Fruit fly (Drosophila melanogaster): ENCODE data around the gene CG34250.
A peak's percentile ranks its signal among the peaks of the same experiment; 100 is the strongest.

Gene CG34250

DNA sequence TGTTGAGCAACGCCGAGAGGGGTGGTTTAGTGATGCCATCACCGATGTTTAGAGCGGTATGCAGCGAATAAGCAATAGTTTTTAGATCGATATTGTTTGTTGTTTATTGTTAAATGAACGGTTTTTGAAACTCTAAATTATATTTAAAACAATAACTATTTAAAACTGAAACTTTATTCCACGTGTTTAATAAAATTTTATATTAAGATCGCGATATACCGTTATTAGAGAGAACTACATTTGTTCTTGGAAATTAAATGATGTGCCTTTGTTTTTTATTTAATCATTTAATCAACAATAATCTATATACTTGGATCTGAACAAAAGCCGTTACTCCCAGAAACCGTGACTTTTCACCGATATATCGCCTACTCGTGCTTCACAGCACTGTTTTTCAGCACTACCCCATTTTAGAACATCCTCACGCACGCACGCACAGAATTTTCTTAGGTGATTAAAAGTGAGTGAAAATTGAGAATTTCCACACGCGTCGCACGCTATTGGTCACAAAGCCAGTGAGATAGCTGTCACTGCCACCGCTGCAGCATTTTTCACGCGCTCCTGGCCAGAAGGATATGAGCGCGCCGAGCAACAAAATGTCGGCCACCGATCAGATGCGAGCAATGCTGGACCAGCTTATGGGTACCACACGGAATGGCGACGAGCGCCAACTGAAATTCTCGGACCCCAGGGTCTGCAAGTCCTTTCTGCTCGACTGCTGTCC is 38.0 kb downstream of the CG34250 start, which contains the start of the genes U4-U6-60K and CG7564 (continued):
- TF ChIP-seq CG8765 (GFP tag; IDR thresholded peaks at IDR 0.05) (peak; percentile 49; the same call in 1 of the 2 replicates), dm (GFP tag; optimal IDR thresholded peaks at IDR 0.05) (peak; percentile 48), CG18599 (GFP tag; optimal IDR thresholded peaks at IDR 0.05) (peak; percentile 63), H2.0 (GFP tag; IDR thresholded peaks at IDR 0.05) (0 out of 2 replicates have a peak, but pooled peaks have one; percentile 30), CG31365 (tag; optimal IDR thresholded peaks at IDR 0.05) (no peak), slp2 (GFP tag; optimal IDR thresholded peaks at IDR 0.05) (peak; percentile 22), Hey (tag; optimal IDR thresholded peaks at IDR 0.05) (no peak), CG10209 (GFP tag; optimal IDR thresholded peaks at IDR 0.05) (peak; percentile 72), kni (GFP tag; optimal IDR thresholded peaks at IDR 0.05) (peak; percentile 60), CG9876 (GFP tag; optimal IDR thresholded peaks at IDR 0.05) (peak; percentile 2), CG8290 (GFP tag; optimal IDR thresholded peaks at IDR 0.05) (peak; percentile 50), CG8290 (tag; optimal IDR thresholded peaks at IDR 0.05) (peak in 1 of 2 experiments; percentile 76), HmgD (GFP tag; optimal IDR thresholded peaks at IDR 0.05) (no peak), gro (GFP tag; optimal IDR thresholded peaks at IDR 0.05) (no peak), CG42726 (GFP tag; IDR thresholded peaks at IDR 0.05; ENCODE audit: partially characterized antibody) (peak; percentile 98), CG12942 (GFP tag; optimal IDR thresholded peaks at IDR 0.05) (peak; percentile 61), B-H1 (GFP tag; IDR thresholded peaks at IDR 0.05) (no peak), Lim3 (GFP tag; IDR thresholded peaks at IDR 0.05) (no peak), esg (GFP tag; conservative IDR thresholded peaks at IDR 0.05) (peak; percentile 17; the same call in 1 of the 2 replicates), gce (GFP tag; IDR thresholded peaks at IDR 0.05) (no peak), CG8359 (GFP tag; optimal IDR thresholded peaks at IDR 0.05; ENCODE audit: borderline replicate concordance) (no peak), seq (GFP tag; IDR thresholded peaks at IDR 0.05) (peak; percentile 69), hbn (GFP tag; IDR thresholded peaks at IDR 0.05; ENCODE audit: partially characterized antibody) (peak; percentile 87), CG4730 (GFP tag; IDR thresholded peaks at IDR 0.05) (0 out of 2 replicates have a peak, but pooled peaks have one; percentile 11), klu (GFP tag; IDR thresholded peaks at IDR 0.05) (peak; percentile 48; the same call in 1 of the 2 replicates), E2f2 (GFP tag; IDR thresholded peaks at IDR 0.05) (no peak), scrt (GFP tag; optimal IDR thresholded peaks at IDR 0.05) (no peak), slou (GFP tag; optimal IDR thresholded peaks at IDR 0.05) (peak; percentile 70), da (GFP tag; optimal IDR thresholded peaks at IDR 0.05) (no peak), ttk (GFP tag; IDR thresholded peaks at IDR 0.05) (no peak), CG12391 (tag; optimal IDR thresholded peaks at IDR 0.05) (peak; percentile 73), bigmax (GFP tag; optimal IDR thresholded peaks at IDR 0.05) (no peak), hkb (optimal IDR thresholded peaks at IDR 0.05) (peak; percentile 61), hkb (GFP tag; IDR thresholded peaks at IDR 0.05) (no peak), Atf6 (GFP tag; IDR thresholded peaks at IDR 0.05) (no peak), NC2β (GFP tag; optimal IDR thresholded peaks at IDR 0.05) (no peak), CG13424 (tag; optimal IDR thresholded peaks at IDR 0.05) (peak; percentile 56), croc (GFP tag; conservative IDR thresholded peaks at IDR 0.05) (no peak), Spps (tag; optimal IDR thresholded peaks at IDR 0.05) (no peak), Six4 (GFP tag; optimal IDR thresholded peaks at IDR 0.05) (peak; percentile 39), CG2875 (GFP tag; optimal IDR thresholded peaks at IDR 0.05) (no peak), pan (optimal IDR thresholded peaks at IDR 0.05) (no peak), pan (GFP tag; optimal IDR thresholded peaks at IDR 0.05 in 1 of 2, IDR thresholded peaks at IDR 0.05 in 1 of 2) (no peak), mld (GFP tag; IDR thresholded peaks at IDR 0.05; ENCODE audit: partially characterized antibody) (peak; percentile 95), Doc2 (GFP tag; IDR thresholded peaks at IDR 0.05) (no peak), CG6791 (GFP tag; IDR thresholded peaks at IDR 0.05; ENCODE audit: partially characterized antibody) (peak; percentile 97), CrebB (tag; optimal IDR thresholded peaks at IDR 0.05) (no peak), Mes4 (GFP tag; optimal IDR thresholded peaks at IDR 0.05) (no peak), CG34422 (GFP tag; IDR thresholded peaks at IDR 0.05) (peak; percentile 33; the same call in 1 of the 3 replicates), pum (GFP tag; optimal IDR thresholded peaks at IDR 0.05) (peak; percentile 20), CG12299 (tag; optimal IDR thresholded peaks at IDR 0.05) (peak; percentile 11)
